Fruit fly (Drosophila melanogaster) whole organism, embryonic: ENCODE results near the gene RfC3.

Source experiments
- Atf-2 ChIP-seq: fragments of 200-800 bp; sonication (Bioruptor generic); optimal IDR thresholded peaks from 2 replicates; lab custom pipeline; 2016; ENCODE audit warnings: missing biosample characterization, missing genetic modification characterization
- CG12744 ChIP-seq: fragments of 200-800 bp; sonication (Bioruptor generic); optimal IDR thresholded peaks from 2 replicates; lab custom pipeline; 2016; ENCODE audit warnings: missing biosample characterization, missing genetic modification characterization
- CG15269 ChIP-seq: fragments of 200-800 bp; sonication (Bioruptor generic); optimal IDR thresholded peaks from 2 replicates; lab custom pipeline; 2018; ENCODE audit warnings: missing biosample characterization, mild to moderate bottlenecking, missing genetic modification characterization, moderate library complexity
- CG17385 ChIP-seq: fragments of 200-800 bp; sonication (Bioruptor generic); optimal IDR thresholded peaks from 3 replicates; lab custom pipeline; 2018; ENCODE audit warnings: missing biosample characterization, mild to moderate bottlenecking, missing genetic modification characterization
- CG18262 ChIP-seq: fragments of 200-800 bp; optimal IDR thresholded peaks from 3 replicates; lab custom pipeline; 2019; ENCODE audit warnings: missing biosample characterization, mild to moderate bottlenecking, missing genetic modification characterization, moderate library complexity
- CG2199 ChIP-seq: fragments of 200-800 bp; sonication (Bioruptor generic); IDR thresholded peaks from 3 replicates; pipeline ENCODE4 v1.3.6; 2022; ENCODE audit warnings: missing biosample characterization, missing genetic modification characterization
- CG2712 ChIP-seq: fragments of 200-800 bp; optimal IDR thresholded peaks from 3 replicates; lab custom pipeline; 2019; ENCODE audit warnings: missing biosample characterization, mild to moderate bottlenecking, missing genetic modification characterization, moderate library complexity
- CG2889 ChIP-seq: fragments of 200-800 bp; sonication (Bioruptor generic); IDR thresholded peaks from 3 replicates; pipeline ENCODE4 v1.3.6; 2022; ENCODE audit warnings: missing biosample characterization, missing genetic modification characterization
- CG30020 ChIP-seq: fragments of 200-800 bp; optimal IDR thresholded peaks from 2 replicates; lab custom pipeline; 2019; ENCODE audit warnings: missing biosample characterization, mild to moderate bottlenecking, missing genetic modification characterization, moderate library complexity
- CG31441 ChIP-seq: fragments of 200-800 bp; sonication (Bioruptor generic); IDR thresholded peaks from 2 replicates; pipeline ENCODE4 v1.3.6; 2022; ENCODE audit warnings: missing biosample characterization, missing genetic modification characterization
- CG4328 ChIP-seq: fragments of 200-800 bp; sonication (Bioruptor generic); optimal IDR thresholded peaks from 3 replicates; lab custom pipeline; 2017; ENCODE audit warnings: missing biosample characterization, missing genetic modification reagents, missing genetic modification characterization
- CG43689 ChIP-seq: fragments of 200-800 bp; sonication (Bioruptor generic); IDR thresholded peaks from 2 replicates; pipeline ENCODE4 v1.3.6; 2022; ENCODE audit warnings: missing biosample characterization, missing genetic modification characterization
- CG4424 ChIP-seq: fragments of 200-800 bp; sonication (Bioruptor generic); optimal IDR thresholded peaks from 3 replicates; lab custom pipeline; 2016; ENCODE audit warnings: missing biosample characterization, missing genetic modification characterization
- CG4707 ChIP-seq: fragments of 200-800 bp; sonication (Bioruptor generic); optimal IDR thresholded peaks from 2 replicates; lab custom pipeline; 2018; ENCODE audit warnings: missing biosample characterization, mild to moderate bottlenecking, missing genetic modification characterization, moderate library complexity
- CG6254 ChIP-seq: fragments of 200-800 bp; sonication (Bioruptor generic); optimal IDR thresholded peaks from 3 replicates; lab custom pipeline; 2017; ENCODE audit warnings: mild to moderate bottlenecking, missing biosample characterization, missing genetic modification reagents, missing genetic modification characterization
- CG6813 ChIP-seq: fragments of 200-800 bp; sonication (Bioruptor generic); optimal IDR thresholded peaks from 2 replicates; lab custom pipeline; 2017; ENCODE audit warnings: missing biosample characterization, missing genetic modification characterization, mild to moderate bottlenecking, moderate library complexity, missing genetic modification reagents
- CG7987 ChIP-seq: fragments of 200-800 bp; sonication (Bioruptor generic); optimal IDR thresholded peaks from 2 replicates; lab custom pipeline; 2018; ENCODE audit warnings: missing biosample characterization, mild to moderate bottlenecking, missing genetic modification characterization, moderate library complexity
- CG8359 ChIP-seq: fragments of 200-800 bp; sonication (Bioruptor generic); optimal IDR thresholded peaks from 2 replicates; lab custom pipeline; 2017; ENCODE audit warnings: missing biosample characterization, mild to moderate bottlenecking, missing genetic modification characterization, borderline replicate concordance
- CG9797 ChIP-seq: fragments of 200-800 bp; sonication (Bioruptor generic); optimal IDR thresholded peaks from 3 replicates; lab custom pipeline; 2018; ENCODE audit warnings: missing biosample characterization, mild to moderate bottlenecking, missing genetic modification characterization
- CTCF ChIP-seq: fragments of 200-800 bp; sonication (Bioruptor generic); optimal IDR thresholded peaks from 2 replicates; lab custom pipeline; 2017; ENCODE audit warnings: missing biosample characterization, mild to moderate bottlenecking, missing genetic modification characterization, moderate library complexity
- Dp ChIP-seq: fragments of 200-800 bp; sonication (Bioruptor generic); optimal IDR thresholded peaks from 2 replicates; lab custom pipeline; 2018; ENCODE audit warnings: missing biosample characterization, mild to moderate bottlenecking, missing genetic modification characterization, moderate library complexity
- E2f1 ChIP-seq: fragments of 200-800 bp; sonication (Bioruptor generic); IDR thresholded peaks from 2 replicates; pipeline ENCODE4 v1.3.6; 2022; ENCODE audit warnings: missing biosample characterization, missing genetic modification characterization
- Ets97D ChIP-seq: fragments of 200-800 bp; sonication (Bioruptor generic); optimal IDR thresholded peaks from 3 replicates; lab custom pipeline; 2016; ENCODE audit warnings: missing biosample characterization, missing genetic modification characterization
- H15 ChIP-seq: fragments of 200-800 bp; sonication (Bioruptor generic); IDR thresholded peaks from 3 replicates; pipeline ENCODE4 v1.3.6; 2022; ENCODE audit warnings: missing biosample characterization, missing genetic modification characterization
- HHEX ChIP-seq: fragments of 200-800 bp; sonication (Bioruptor generic); optimal IDR thresholded peaks from 3 replicates; lab custom pipeline; 2017; ENCODE audit warnings: missing biosample characterization, mild to moderate bottlenecking, missing genetic modification characterization, missing genetic modification reagents
- HmgZ ChIP-seq: fragments of 200-800 bp; sonication (Bioruptor generic); optimal IDR thresholded peaks from 2 replicates; lab custom pipeline; 2018; ENCODE audit warnings: missing biosample characterization, mild to moderate bottlenecking, missing genetic modification characterization
- Hmx ChIP-seq: fragments of 200-800 bp; sonication (Bioruptor generic); optimal IDR thresholded peaks from 2 replicates; lab custom pipeline; 2016; ENCODE audit warnings: missing biosample characterization, missing genetic modification characterization
- Lpt ChIP-seq: fragments of >200 bp; optimal IDR thresholded peaks from 2 replicates; lab custom pipeline; 2018; ENCODE audit warnings: missing biosample characterization, missing genetic modification characterization
- Opbp ChIP-seq: fragments of 200-800 bp; sonication (Bioruptor generic); IDR thresholded peaks from 3 replicates; pipeline ENCODE4 v1.3.6; 2022; ENCODE audit warnings: missing biosample characterization, missing genetic modification characterization; ENCODE audit not compliant: partially characterized antibody
- Side ChIP-seq: fragments of 200-800 bp; sonication (Bioruptor generic); optimal IDR thresholded peaks from 2 replicates; lab custom pipeline; 2016; ENCODE audit warnings: missing biosample characterization, missing genetic modification characterization
- Sry-β ChIP-seq: fragments of 200-800 bp; sonication (Bioruptor generic); optimal IDR thresholded peaks from 2 replicates; lab custom pipeline; 2018; ENCODE audit warnings: missing biosample characterization, mild to moderate bottlenecking, missing genetic modification characterization, moderate library complexity
- YL-1 ChIP-seq: fragments of 200-800 bp; sonication (Bioruptor generic); optimal IDR thresholded peaks from 3 replicates; lab custom pipeline; 2017; ENCODE audit warnings: missing biosample characterization, mild to moderate bottlenecking, missing genetic modification characterization
- ac ChIP-seq: fragments of 200-800 bp; sonication (Bioruptor generic); optimal IDR thresholded peaks from 3 replicates; lab custom pipeline; 2017; ENCODE audit warnings: missing biosample characterization, mild to moderate bottlenecking, missing genetic modification characterization
- chif ChIP-seq, 2 experiments: fragments of 200-800 bp; sonication (Bioruptor generic); optimal IDR thresholded peaks; 3 replicates each; lab custom pipeline; 2016; ENCODE audit warnings: missing biosample characterization in 2 of 2, missing genetic modification characterization in 2 of 2
- corto ChIP-seq: fragments of 200-800 bp; sonication (Bioruptor generic); optimal IDR thresholded peaks from 2 replicates; lab custom pipeline; 2016; ENCODE audit warnings: missing biosample characterization, mild to moderate bottlenecking, missing genetic modification characterization, moderate library complexity
- gro ChIP-seq: fragments of 200-800 bp; sonication (Bioruptor generic); optimal IDR thresholded peaks from 2 replicates; lab custom pipeline; 2016; ENCODE audit warnings: missing biosample characterization, missing genetic modification characterization
- gsb ChIP-seq: fragments of 200-800 bp; sonication (Bioruptor generic); IDR thresholded peaks from 2 replicates; pipeline ENCODE4 v1.3.6; 2022; ENCODE audit warnings: missing biosample characterization, missing genetic modification characterization
- inv ChIP-seq: fragments of 200-800 bp; sonication (Bioruptor generic); IDR thresholded peaks from 2 replicates; pipeline ENCODE4 v1.3.6; 2022; ENCODE audit warnings: missing biosample characterization, missing genetic modification characterization; ENCODE audit not compliant: partially characterized antibody
- kni ChIP-seq: fragments of 200-800 bp; sonication (Bioruptor generic); optimal IDR thresholded peaks from 3 replicates; lab custom pipeline; 2017; ENCODE audit warnings: mild to moderate bottlenecking, missing biosample characterization, missing genetic modification reagents, missing genetic modification characterization
- mam ChIP-seq: fragments of 200-800 bp; sonication (Bioruptor generic); optimal IDR thresholded peaks from 3 replicates; lab custom pipeline; 2016; ENCODE audit warnings: missing biosample characterization, missing genetic modification characterization
- nmo ChIP-seq: fragments of 200-800 bp; sonication (Bioruptor generic); optimal IDR thresholded peaks from 2 replicates; lab custom pipeline; 2018; ENCODE audit warnings: missing biosample characterization, mild to moderate bottlenecking, missing genetic modification characterization, moderate library complexity
- pum ChIP-seq: fragments of 200-800 bp; sonication (Bioruptor generic); optimal IDR thresholded peaks from 2 replicates; lab custom pipeline; 2016; ENCODE audit warnings: missing biosample characterization, missing genetic modification characterization
- sc ChIP-seq, 3 experiments: fragments of >200 bp in 2 of 3; fragments of 200-800 bp in 1 of 3; sonication (Bioruptor generic) in 1 of 3; optimal IDR thresholded peaks; 2 replicates in 2 of 3; 3 replicates in 1 of 3; lab custom pipeline; 2017; ENCODE audit warnings: mild to moderate bottlenecking in 1 of 3, missing biosample characterization in 1 of 3, missing genetic modification characterization in 1 of 3, missing genetic modification reagents in 1 of 3
- sd ChIP-seq: fragments of 200-800 bp; sonication (Bioruptor generic); optimal IDR thresholded peaks from 3 replicates; lab custom pipeline; 2018; ENCODE audit warnings: missing biosample characterization, mild to moderate bottlenecking, missing genetic modification characterization, moderate library complexity
- sisA ChIP-seq: fragments of 200-800 bp; sonication (Bioruptor generic); IDR thresholded peaks from 2 replicates; pipeline ENCODE4 v1.3.6; 2022; ENCODE audit warnings: missing biosample characterization, missing genetic modification characterization
- sob ChIP-seq: fragments of 200-800 bp; sonication (Bioruptor generic); IDR thresholded peaks from 2 replicates; pipeline ENCODE4 v1.3.6; 2022; ENCODE audit warnings: missing biosample characterization, missing genetic modification characterization
- stc ChIP-seq: fragments of 200-800 bp; sonication (Bioruptor generic); IDR thresholded peaks from 2 replicates; pipeline ENCODE4 v1.3.6; 2022; ENCODE audit warnings: missing biosample characterization, missing genetic modification characterization

Gene RfC3

DNA sequence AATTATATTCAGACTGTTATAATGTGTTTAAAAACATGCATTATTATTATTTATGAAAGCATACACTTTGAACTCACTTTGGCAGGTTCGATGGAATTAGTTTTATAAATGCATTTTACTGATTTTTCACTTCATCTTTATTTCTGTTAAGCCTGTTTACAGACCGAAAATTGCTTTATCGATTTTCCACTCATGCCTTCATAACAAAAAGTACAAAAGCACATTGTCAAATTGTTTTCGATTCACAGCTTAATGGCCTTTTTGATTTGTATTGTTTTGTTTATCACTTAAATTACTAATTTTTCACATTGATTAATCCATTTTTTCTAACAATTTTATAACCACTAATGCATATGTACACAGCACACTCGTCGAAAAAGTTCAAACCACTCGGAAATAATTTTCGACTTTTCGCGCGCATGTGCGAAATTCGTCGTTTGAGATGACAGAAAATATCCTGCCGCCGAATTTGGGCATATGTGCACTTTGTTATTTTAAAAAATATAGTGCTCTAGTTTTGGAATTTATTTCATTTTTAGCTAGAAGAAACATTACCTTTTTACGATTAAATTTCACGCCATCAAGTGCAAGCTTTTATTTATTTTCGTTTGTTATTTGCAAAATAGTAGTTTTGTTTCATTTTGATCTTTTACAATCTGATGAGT, 45.3 kb upstream of the RfC3 start, which contains the start of gene rho-5 (continued):
- TF ChIP-seq CG15269 (tag; lab: Kevin White, UChicago) = no peak
- TF ChIP-seq sc (optimal IDR thresholded peaks at IDR 0.05; lab: Kevin White, UChicago) = no peak
- no peak for TF ChIP-seq sc (GFP tag; optimal IDR thresholded peaks at IDR 0.05; lab: Kevin White, UChicago)
- no peak for TF ChIP-seq Atf-2 (GFP tag; lab: Kevin White, UChicago)
- TF ChIP-seq Lpt (GFP tag; lab: Kevin White, UChicago) = no peak
- TF ChIP-seq CG4328 (GFP tag; lab: Kevin White, UChicago) = no peak
- TF ChIP-seq CG30020 = peak; percentile 13
- peak; percentile 5 for TF ChIP-seq mam (GFP tag; lab: Kevin White, UChicago)
- no peak for TF ChIP-seq E2f1 (GFP tag; lab: Robert Waterston, UW)
- TF ChIP-seq chif (GFP tag; optimal IDR thresholded peaks at IDR 0.05; lab: Kevin White, UChicago) = no peak
- no peak for TF ChIP-seq Side (GFP tag; lab: Kevin White, UChicago)
- no peak for TF ChIP-seq CG9797
- TF ChIP-seq kni (GFP tag; lab: Kevin White, UChicago) = no peak
- TF ChIP-seq, all 482 proteins: peak for 17

DNA sequence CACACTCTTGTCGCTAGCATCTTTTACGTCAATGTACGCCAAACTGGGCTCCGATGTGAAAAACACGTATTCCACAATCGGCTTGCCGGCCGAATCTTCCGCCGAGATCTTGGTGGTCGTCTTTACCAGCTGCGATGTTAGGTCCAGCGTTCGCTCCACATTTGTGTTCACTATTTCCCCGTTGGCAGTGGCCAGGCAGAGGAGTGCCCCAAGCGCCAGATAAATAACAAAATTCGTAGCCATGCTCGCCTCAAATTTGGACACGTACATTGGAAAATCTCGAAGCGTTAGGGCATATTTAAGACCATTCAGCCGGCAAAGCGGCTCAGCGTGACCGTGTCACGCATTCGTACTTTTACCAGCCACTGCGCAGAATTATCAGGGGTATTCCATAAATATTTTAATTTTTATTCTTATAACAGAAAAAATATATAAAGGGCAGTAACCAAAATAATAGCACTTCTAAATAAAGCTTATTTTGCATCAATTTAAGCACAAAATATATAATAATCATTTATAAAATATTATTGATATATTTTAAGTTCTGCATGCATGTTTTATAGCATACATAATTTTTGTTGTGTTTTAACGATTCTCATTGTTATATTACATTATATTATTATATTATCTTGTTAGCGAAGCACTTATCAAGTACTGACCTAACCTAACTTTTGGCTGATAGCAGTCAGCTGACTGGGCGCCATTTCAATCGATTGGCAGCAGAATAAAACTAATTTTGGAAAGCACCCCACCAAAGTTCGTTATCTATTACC, 43.3 kb upstream of the RfC3 start, which contains the start of the genes CG33303 and dpr19:
TSS of gene CG33303 (minus strand) at position 294 of the 773 bp plus-strand sequence.
TSS of gene dpr19 (plus strand) at position 705 of the 773 bp plus-strand sequence.
- TF ChIP-seq pum (no peak), sd (tag; lab: Kevin White, UChicago) (no peak), corto (no peak), CG6813 (GFP tag; lab: Kevin White, UChicago) (peak; percentile 65), H15 (GFP tag; lab: Robert Waterston, UW) (no peak), sob (GFP tag; lab: Robert Waterston, UW) (peak; percentile 29; the same call in 1 of the 2 replicates), Ets97D (GFP tag; lab: Kevin White, UChicago) (no peak), CG15269 (tag; lab: Kevin White, UChicago) (peak; percentile 87), CG18262 (peak; percentile 89), CG8359 (peak; percentile 9), CG17385 (GFP tag; lab: Kevin White, UChicago) (peak; percentile 74), CG4707 (GFP tag; lab: Kevin White, UChicago) (no peak), gro (GFP tag; lab: Kevin White, UChicago) (peak; percentile 50), HmgZ (tag; lab: Kevin White, UChicago) (peak; percentile 48), HHEX (GFP tag; lab: Kevin White, UChicago) (peak; percentile 71), CG2199 (no peak), CG6254 (GFP tag; lab: Kevin White, UChicago) (peak; percentile 38), CG7987 (GFP tag; lab: Kevin White, UChicago) (peak; percentile 13), stc (peak; percentile 74), Sry-β (GFP tag; lab: Kevin White, UChicago) (no peak), CG2889 (no peak), CG4424 (GFP tag; lab: Kevin White, UChicago) (peak; percentile 71), gsb (GFP tag; lab: Robert Waterston, UW) (no peak), Dp (GFP tag; lab: Kevin White, UChicago) (peak; percentile 30), CG2712 (peak; percentile 92), sisA (GFP tag; lab: Robert Waterston, UW) (0 out of 2 replicates have a peak, but pooled peaks have one; percentile 27), Opbp (GFP tag; lab: Robert Waterston, UW) (no peak), CG43689 (GFP tag; lab: Robert Waterston, UW) (no peak), YL-1 (GFP tag; lab: Kevin White, UChicago) (peak; percentile 85), Hmx (GFP tag; lab: Kevin White, UChicago) (no peak), CTCF (GFP tag; lab: Kevin White, UChicago) (peak; percentile 15), ac (GFP tag; lab: Kevin White, UChicago) (no peak), CG12744 (GFP tag; lab: Kevin White, UChicago) (no peak), CG31441 (peak; percentile 94), inv (GFP tag; lab: Robert Waterston, UW) (no peak), nmo (GFP tag; lab: Kevin White, UChicago) (peak; percentile 88)
